Worm (Caenorhabditis elegans) whole organism, L3 larva: ENCODE data around the gene srh-295.
A peak's percentile ranks its signal among the peaks of the same experiment; 100 is the strongest.

Experiments used
- R02D3.7 ChIP-seq: fragments of 150-350 bp; optimal IDR thresholded peaks from 2 replicates; lab custom pipeline; 2014; ENCODE audit warnings: missing biosample characterization, missing genetic modification characterization
- ama-1 ChIP-seq: fragments of 150-350 bp; optimal IDR thresholded peaks from 2 replicates; lab custom pipeline; 2018
- ceh-16 ChIP-seq: sonication (generic microtip); optimal IDR thresholded peaks from 2 replicates; lab custom pipeline; 2017; ENCODE audit warnings: missing biosample characterization, missing genetic modification characterization
- ceh-28 ChIP-seq: fragments of 150-350 bp; optimal IDR thresholded peaks from 2 replicates; lab custom pipeline; 2014; ENCODE audit warnings: missing biosample characterization, missing genetic modification reagents, missing genetic modification characterization
- ceh-82 ChIP-seq: fragments of 150-350 bp; optimal IDR thresholded peaks from 2 replicates; lab custom pipeline; 2014; ENCODE audit warnings: missing biosample characterization, missing genetic modification characterization
- ceh-9 ChIP-seq: sonication (generic microtip); optimal IDR thresholded peaks from 2 replicates; lab custom pipeline; 2018; ENCODE audit warnings: missing biosample characterization, missing genetic modification characterization
- elt-2 ChIP-seq: sonication (generic microtip); optimal IDR thresholded peaks from 2 replicates; lab custom pipeline; 2016; ENCODE audit warnings: missing genetic modification reagents, mild to moderate bottlenecking, missing genetic modification characterization, missing compliant biosample characterization
- elt-3 ChIP-seq, 3 experiments: fragments of 150-350 bp in 1 of 3; sonication (generic microtip) in 2 of 3; optimal IDR thresholded peaks; 2 replicates in 2 of 3; 4 replicates in 1 of 3; lab custom pipeline; 2014 to 2017; ENCODE audit warnings: missing biosample characterization in 3 of 3, missing genetic modification characterization in 3 of 3
- eor-1 ChIP-seq, 2 experiments: fragments of 150-350 bp; optimal IDR thresholded peaks; 2 replicates each; lab custom pipeline; 2014 to 2018; ENCODE audit warnings: missing biosample characterization in 2 of 2, missing genetic modification characterization in 2 of 2
- fkh-10 ChIP-seq: sonication (generic microtip); optimal IDR thresholded peaks from 2 replicates; lab custom pipeline; 2017; ENCODE audit warnings: missing biosample characterization, missing genetic modification reagents, missing genetic modification characterization
- fos-1 ChIP-seq: fragments of 150-350 bp; optimal IDR thresholded peaks from 2 replicates; lab custom pipeline; 2014; ENCODE audit warnings: missing biosample characterization, missing genetic modification characterization
- hmg-11 ChIP-seq: sonication (generic microtip); optimal IDR thresholded peaks from 2 replicates; lab custom pipeline; 2016; ENCODE audit warnings: missing genetic modification characterization, missing compliant biosample characterization
- jun-1 ChIP-seq: fragments of 150-350 bp; optimal IDR thresholded peaks from 2 replicates; lab custom pipeline; 2014; ENCODE audit warnings: missing biosample characterization, missing genetic modification reagents, missing genetic modification characterization
- lin-15B ChIP-seq: fragments of 150-350 bp; optimal IDR thresholded peaks from 2 replicates; lab custom pipeline; 2014; ENCODE audit warnings: missing biosample characterization, missing genetic modification characterization
- lin-39 ChIP-seq: fragments of 150-350 bp; optimal IDR thresholded peaks from 2 replicates; lab custom pipeline; 2018; ENCODE audit warnings: missing biosample characterization, missing genetic modification reagents, missing genetic modification characterization
- lsy-12 ChIP-seq: sonication (generic microtip); optimal IDR thresholded peaks from 2 replicates; lab custom pipeline; 2016; ENCODE audit warnings: mild to moderate bottlenecking, missing genetic modification characterization, missing compliant biosample characterization
- mdl-1 ChIP-seq: fragments of 150-350 bp; optimal IDR thresholded peaks from 2 replicates; lab custom pipeline; 2014; ENCODE audit warnings: missing biosample characterization, missing genetic modification characterization
- mml-1 ChIP-seq: fragments of 150-350 bp; sonication (generic microtip); optimal IDR thresholded peaks from 3 replicates; lab custom pipeline; 2014; ENCODE audit warnings: missing biosample characterization, missing genetic modification characterization
- nfya-1 ChIP-seq: sonication (generic microtip); optimal IDR thresholded peaks from 2 replicates; lab custom pipeline; 2017; ENCODE audit warnings: missing genetic modification characterization, mild to moderate bottlenecking, missing compliant biosample characterization, antibody characterized with exemption, moderate library complexity; ENCODE audit not compliant: insufficient read depth
- nhr-11 ChIP-seq: fragments of 150-350 bp; optimal IDR thresholded peaks from 2 replicates; lab custom pipeline; 2014; ENCODE audit warnings: missing biosample characterization, missing genetic modification characterization
- nhr-23 ChIP-seq: fragments of 150-350 bp; optimal IDR thresholded peaks from 2 replicates; lab custom pipeline; 2014; ENCODE audit warnings: missing biosample characterization, missing genetic modification reagents, missing genetic modification characterization
- nhr-25 ChIP-seq: sonication (generic microtip); optimal IDR thresholded peaks from 2 replicates; lab custom pipeline; 2017; ENCODE audit warnings: missing biosample characterization, missing genetic modification characterization
- nhr-28 ChIP-seq: fragments of 150-350 bp; optimal IDR thresholded peaks from 2 replicates; lab custom pipeline; 2014; ENCODE audit warnings: missing biosample characterization, missing genetic modification characterization
- nhr-43 ChIP-seq: sonication (generic microtip); optimal IDR thresholded peaks from 2 replicates; lab custom pipeline; 2016; ENCODE audit warnings: mild to moderate bottlenecking, missing genetic modification characterization, missing compliant biosample characterization; ENCODE audit not compliant: poor library complexity, severe bottlenecking
- nhr-67 ChIP-seq: fragments of 150-350 bp; optimal IDR thresholded peaks from 2 replicates; lab custom pipeline; 2014; ENCODE audit warnings: missing biosample characterization, missing genetic modification characterization
- nhr-76 ChIP-seq: fragments of 150-350 bp; sonication (generic microtip); optimal IDR thresholded peaks from 5 replicates; lab custom pipeline; 2014; ENCODE audit warnings: missing biosample characterization, missing genetic modification characterization
- nhr-77 ChIP-seq: fragments of 150-350 bp; optimal IDR thresholded peaks from 2 replicates; lab custom pipeline; 2014; ENCODE audit warnings: missing biosample characterization, missing genetic modification characterization
- pha-4 ChIP-seq: fragments of 150-350 bp; optimal IDR thresholded peaks from 2 replicates; lab custom pipeline; 2014; ENCODE audit warnings: missing biosample characterization, missing genetic modification reagents, missing genetic modification characterization
- pqm-1 ChIP-seq: fragments of 150-350 bp; optimal IDR thresholded peaks from 2 replicates; lab custom pipeline; 2017; ENCODE audit warnings: missing biosample characterization, missing genetic modification characterization, inconsistent platforms
- skn-1 ChIP-seq: fragments of 150-350 bp; optimal IDR thresholded peaks from 2 replicates; lab custom pipeline; 2014; ENCODE audit warnings: missing biosample characterization, missing genetic modification characterization
- tbx-2 ChIP-seq: sonication (generic microtip); optimal IDR thresholded peaks from 2 replicates; lab custom pipeline; 2016; ENCODE audit warnings: mild to moderate bottlenecking, missing genetic modification characterization, missing compliant biosample characterization
- unc-39 ChIP-seq: sonication (generic microtip); optimal IDR thresholded peaks from 4 replicates; lab custom pipeline; 2017; ENCODE audit warnings: missing biosample characterization, missing genetic modification characterization
- unc-62 ChIP-seq: fragments of 150-350 bp; sonication (generic microtip); optimal IDR thresholded peaks from 4 replicates; lab custom pipeline; 2014; ENCODE audit warnings: missing biosample characterization, missing genetic modification reagents, missing genetic modification characterization
- zag-1 ChIP-seq: fragments of 150-350 bp; optimal IDR thresholded peaks from 2 replicates; lab custom pipeline; 2014; ENCODE audit warnings: missing biosample characterization, missing genetic modification characterization

srh-295 gene

DNA sequence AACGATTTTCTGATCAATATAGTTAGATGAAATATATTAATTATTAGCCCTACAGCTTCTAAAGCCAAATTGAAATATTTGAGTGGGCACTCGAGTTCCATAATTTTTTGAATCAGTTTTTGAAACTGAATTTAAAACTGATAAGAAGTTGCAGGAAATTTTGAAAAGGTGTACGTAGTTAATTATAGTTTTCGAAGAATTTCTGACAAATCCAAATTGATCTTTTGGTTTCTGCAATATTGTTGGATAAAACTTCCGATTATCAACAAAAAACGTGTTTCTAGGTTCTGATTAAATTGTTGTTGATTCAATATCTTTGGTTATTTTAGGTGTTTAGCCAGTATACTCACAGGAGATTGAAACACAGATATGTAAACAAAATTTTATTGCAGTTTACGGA lies 23.7 kb upstream of the srh-295 start, which contains the start of gene T26H8.4:
Gene T26H8.4 (minus strand): TSS at position 101 of the 400 bp plus-strand sequence.
- no peak for TF ChIP-seq nhr-23 (tag; lab: Kevin White, UChicago)
- no peak for TF ChIP-seq lin-39
- no peak for TF ChIP-seq jun-1 (tag; lab: Kevin White, UChicago)
- no peak for TF ChIP-seq ceh-82 (tag; lab: Kevin White, UChicago)
- TF ChIP-seq nhr-67 (tag; lab: Kevin White, UChicago): no peak
- TF ChIP-seq mdl-1: no peak
- TF ChIP-seq pha-4 (tag; lab: Kevin White, UChicago): no peak
- TF ChIP-seq unc-62 (GFP tag; lab: Kevin White, UChicago): no peak

DNA sequence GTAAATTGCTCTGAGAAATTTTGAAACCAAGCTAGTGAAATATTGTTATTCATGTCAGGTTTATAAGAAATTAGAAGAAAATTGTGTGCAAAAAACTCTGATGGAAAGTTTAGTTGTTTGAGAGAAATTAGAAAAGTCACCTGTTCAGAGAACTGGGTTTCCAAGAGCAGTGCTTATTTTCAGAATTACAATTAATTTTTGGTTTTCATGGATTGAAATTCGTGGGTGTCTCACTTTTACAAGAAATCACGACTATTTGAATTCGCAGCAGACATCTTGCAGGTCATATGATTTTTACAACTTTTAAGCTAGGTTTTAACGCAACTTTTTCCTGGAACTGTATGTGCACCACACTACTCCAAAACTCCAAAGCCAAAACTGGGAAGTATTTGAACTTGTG lies 21.4 kb upstream of the srh-295 start, which contains the start of gene srz-10:
Gene srz-10 (minus strand): TSS at position 88 of the 400 bp plus-strand sequence.
- TF ChIP-seq eor-1 (tag; optimal IDR thresholded peaks at IDR 0.05; lab: Kevin White, UChicago) (no peak), nhr-76 (tag; lab: Kevin White, UChicago) (no peak), nhr-25 (tag; lab: Kevin White, UChicago) (no peak), nfya-1 (tag; lab: Kevin White, UChicago) (no peak), elt-3 (tag; optimal IDR thresholded peaks at IDR 0.05; lab: Kevin White, UChicago) (no peak), ama-1 (lab: Kevin White, UChicago) (no peak), R02D3.7 (no peak), ceh-9 (no peak), mml-1 (tag; lab: Kevin White, UChicago) (no peak), nhr-77 (tag; lab: Kevin White, UChicago) (no peak), nhr-11 (no peak), skn-1 (tag; lab: Kevin White, UChicago) (no peak), fkh-10 (GFP tag; lab: Kevin White, UChicago) (no peak), tbx-2 (no peak), nhr-43 (tag; lab: Kevin White, UChicago) (no peak), ceh-28 (no peak), hmg-11 (no peak)

DNA sequence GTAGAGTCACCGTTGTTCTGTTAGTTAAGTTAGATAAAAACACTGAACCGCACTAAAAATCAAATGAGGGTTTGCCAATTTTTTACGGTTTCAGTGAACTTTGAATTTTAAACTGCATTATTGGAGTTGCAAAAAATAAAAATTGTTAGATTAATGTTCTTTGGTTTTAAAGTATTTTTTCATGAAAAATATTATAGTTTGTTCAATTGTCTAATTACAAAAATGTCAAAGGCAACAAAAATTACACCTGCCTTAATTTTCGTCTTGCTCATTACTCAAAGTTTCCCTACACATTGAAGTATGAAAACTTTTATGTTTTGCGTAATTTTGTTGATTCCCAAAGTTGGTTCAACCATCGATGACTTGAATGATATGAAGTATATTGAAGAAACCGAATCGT lies 19.6 kb upstream of the srh-295 start, which contains the start of gene irld-62:
Gene irld-62 (plus strand): TSS at position 301 of the 400 bp plus-strand sequence.
- TF ChIP-seq ceh-9 (no peak), lsy-12 (tag; lab: Kevin White, UChicago) (no peak), hmg-11 (no peak), nhr-67 (tag; lab: Kevin White, UChicago) (no peak)

DNA sequence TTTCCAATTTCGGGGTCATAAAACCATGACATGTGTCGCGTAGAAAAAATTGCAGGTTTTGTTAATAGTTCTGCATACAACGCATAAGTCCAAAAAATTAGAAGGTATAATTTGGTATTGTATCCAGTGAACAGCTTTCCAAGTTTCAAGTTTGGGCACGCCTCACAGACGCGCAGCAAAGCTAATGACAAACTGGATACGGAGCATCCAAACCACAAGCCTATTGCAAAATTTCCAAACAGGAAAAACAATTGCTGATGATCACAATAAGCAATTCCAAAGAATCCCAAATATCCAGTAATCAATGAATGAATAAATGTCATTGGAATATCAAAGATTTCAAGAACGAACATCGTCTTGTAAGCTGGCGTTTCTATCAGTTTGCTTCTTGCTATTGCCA lies 16.9 kb upstream of the srh-295 start:
- no peak for TF ChIP-seq skn-1 (tag; lab: Kevin White, UChicago)
- TF ChIP-seq pha-4 (tag; lab: Kevin White, UChicago): no peak
- no peak for TF ChIP-seq nfya-1 (tag; lab: Kevin White, UChicago)
- no peak for TF ChIP-seq lin-15B (tag; lab: Kevin White, UChicago)
- no peak for TF ChIP-seq nhr-67 (tag; lab: Kevin White, UChicago)
- TF ChIP-seq nhr-28 (tag; lab: Kevin White, UChicago): no peak
- no peak for TF ChIP-seq fos-1
- no peak for TF ChIP-seq nhr-76 (tag; lab: Kevin White, UChicago)
- TF ChIP-seq unc-39 (tag; lab: Kevin White, UChicago): no peak
- TF ChIP-seq nhr-25 (tag; lab: Kevin White, UChicago): no peak
- TF ChIP-seq ceh-16: no peak
- TF ChIP-seq, all 47 proteins: peak for 0

DNA sequence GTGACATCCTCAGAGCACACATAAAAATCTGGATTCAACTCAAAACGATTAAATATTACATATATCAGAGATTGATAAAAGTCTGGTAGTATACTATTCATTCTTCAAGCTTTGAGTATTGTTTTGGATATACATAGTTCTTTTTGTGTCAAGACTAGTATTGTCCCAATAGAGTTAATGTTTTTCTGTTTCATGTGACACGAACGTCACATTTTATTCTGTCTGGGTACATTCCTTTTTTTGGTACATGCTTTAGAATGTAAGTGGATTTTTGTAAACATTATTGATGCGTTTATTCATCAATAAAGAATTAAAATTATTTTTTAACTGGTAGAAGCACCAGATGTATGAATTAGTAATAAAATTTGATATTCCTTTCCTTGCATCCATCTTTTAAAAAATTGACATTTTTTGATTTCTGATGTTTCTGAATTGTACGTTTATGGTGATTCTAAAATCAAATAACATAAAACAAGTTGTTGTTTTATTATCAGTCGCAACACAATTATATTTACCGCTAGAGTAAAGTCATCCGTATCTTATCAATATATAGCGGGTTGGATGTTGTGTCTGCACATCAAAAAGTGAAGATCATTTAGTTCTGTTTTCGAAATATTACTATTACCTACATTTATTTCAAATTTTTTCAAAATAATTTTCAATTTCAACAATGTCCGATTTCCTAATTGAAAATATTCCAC lies 14.4 kb upstream of the srh-295 start, which contains the start of the genes srt-22 and nhr-246:
Gene srt-22 (minus strand): TSS at position 101 of the 701 bp plus-strand sequence.
Gene nhr-246 (plus strand): TSS at position 651 of the 701 bp plus-strand sequence.
- TF ChIP-seq pha-4 (tag; lab: Kevin White, UChicago) (no peak), ceh-28 (no peak), elt-2 (peak; percentile 6), unc-62 (GFP tag; lab: Kevin White, UChicago) (no peak), zag-1 (tag; lab: Kevin White, UChicago) (no peak), hmg-11 (no peak), tbx-2 (no peak), nfya-1 (tag; lab: Kevin White, UChicago) (no peak), jun-1 (tag; lab: Kevin White, UChicago) (no peak), nhr-28 (tag; lab: Kevin White, UChicago) (no peak), nhr-67 (tag; lab: Kevin White, UChicago) (no peak), pqm-1 (tag; lab: Kevin White, UChicago) (peak; percentile 30), lin-39 (no peak), skn-1 (tag; lab: Kevin White, UChicago) (no peak)
